Worm (Caenorhabditis elegans): ENCODE data around the gene Y69A2AR.32.

- TF ChIP-seq gmeb-2 (tag; optimal IDR thresholded peaks at IDR 0.05) (no peak), ceh-9 (tag; optimal IDR thresholded peaks at IDR 0.05) (no peak), nhr-232 (tag; optimal IDR thresholded peaks at IDR 0.05) (no peak), pag-3 (tag; optimal IDR thresholded peaks at IDR 0.05; ENCODE audit: borderline replicate concordance) (no peak), nhr-11 (tag; optimal IDR thresholded peaks at IDR 0.05) (no peak), sdc-2 (tag; optimal IDR thresholded peaks at IDR 0.05) (no peak)
Measured at ce11 chrIV:2581483-2581882, 28.8 kb upstream of the Y69A2AR.32 start, which contains the start of gene nhr-242.

Measured in whole organism, late embryonic.